Worm (Caenorhabditis elegans) whole organism, L3 larva: ENCODE data around the gene pqn-65.

Source experiments
- fos-1 ChIP-seq: fragments of 150-350 bp; optimal IDR thresholded peaks from 2 replicates; lab custom pipeline; 2014; ENCODE audit warnings: missing biosample characterization, missing genetic modification characterization
- lin-39 ChIP-seq: fragments of 150-350 bp; optimal IDR thresholded peaks from 2 replicates; lab custom pipeline; 2018; ENCODE audit warnings: missing biosample characterization, missing genetic modification reagents, missing genetic modification characterization
- skn-1 ChIP-seq: fragments of 150-350 bp; optimal IDR thresholded peaks from 2 replicates; lab custom pipeline; 2014; ENCODE audit warnings: missing biosample characterization, missing genetic modification characterization
- unc-62 ChIP-seq: fragments of 150-350 bp; sonication (generic microtip); optimal IDR thresholded peaks from 4 replicates; lab custom pipeline; 2014; ENCODE audit warnings: missing biosample characterization, missing genetic modification reagents, missing genetic modification characterization

- no peak for TF ChIP-seq skn-1 (tag; lab: Kevin White, UChicago)
- TF ChIP-seq unc-62 (GFP tag; lab: Kevin White, UChicago): no peak
- TF ChIP-seq fos-1 (tag; lab: Kevin White, UChicago): no peak
- no peak for TF ChIP-seq lin-39 (tag; lab: Kevin White, UChicago)
Measured at ce11 chrX:4660268-4660880, 40.9 kb upstream of the pqn-65 start, which contains the start of gene nhr-45.
